Fruit fly (Drosophila melanogaster) whole organism, prepupa: ENCODE measurements around the gene TMEM216.

Experiments used
- CG16779 ChIP-seq: fragments of 200-800 bp; sonication (Bioruptor generic); optimal IDR thresholded peaks from 3 replicates; lab custom pipeline; 2017; ENCODE audit warnings: missing biosample characterization, mild to moderate bottlenecking, missing genetic modification characterization
- CG3032 ChIP-seq: fragments of 200-800 bp; optimal IDR thresholded peaks from 2 replicates; lab custom pipeline; 2019; ENCODE audit warnings: missing biosample characterization, mild to moderate bottlenecking, missing genetic modification characterization, moderate library complexity
- Met ChIP-seq: fragments of 200-800 bp; sonication (Bioruptor generic); optimal IDR thresholded peaks from 3 replicates; lab custom pipeline; 2016; ENCODE audit warnings: missing biosample characterization, missing genetic modification characterization
- fd85E ChIP-seq: fragments of 200-800 bp; sonication (Bioruptor generic); optimal IDR thresholded peaks from 3 replicates; lab custom pipeline; 2016; ENCODE audit warnings: missing biosample characterization, missing genetic modification characterization

dm6 chr3R:8712722-8713131 is 3.3 kb upstream of the TMEM216 start, which contains the start of gene CG8112:
- TF ChIP-seq CG3032 (tag; lab: Kevin White, UChicago) (peak; percentile 28), Met (no peak), CG16779 (tag; lab: Kevin White, UChicago) (no peak), fd85E (GFP tag; lab: Kevin White, UChicago) (no peak)
